Worm (Caenorhabditis elegans) whole organism, young adult: ENCODE results near the gene ceh-41.
A peak's percentile ranks its signal among the peaks of the same experiment; 100 is the strongest.

ENCODE experiments used
- D2030.7 ChIP-seq: fragments of 200-800 bp; sonication (Bioruptor generic); IDR thresholded peaks from 2 replicates; pipeline ENCODE4 v1.3.6; 2022; ENCODE audit warnings: missing genetic modification reagents, missing genetic modification characterization, missing compliant biosample characterization
- F10E7.11 ChIP-seq: sonication (generic microtip); optimal IDR thresholded peaks from 2 replicates; lab custom pipeline; 2017; ENCODE audit warnings: mild to moderate bottlenecking, missing genetic modification characterization, moderate library complexity, missing compliant biosample characterization
- F23B12.7 ChIP-seq: sonication (generic microtip); optimal IDR thresholded peaks from 2 replicates; lab custom pipeline; 2017; ENCODE audit warnings: missing genetic modification characterization, mild to moderate bottlenecking, missing compliant biosample characterization, antibody characterized with exemption, moderate library complexity; ENCODE audit not compliant: insufficient read depth
- F37B4.10 ChIP-seq: fragments of 200-800 bp; sonication (Bioruptor generic); IDR thresholded peaks from 2 replicates; pipeline ENCODE4 v1.3.6; 2022; ENCODE audit warnings: missing genetic modification characterization, missing compliant biosample characterization
- F39B2.1 ChIP-seq: fragments of 200-800 bp; sonication (Bioruptor generic); IDR thresholded peaks from 2 replicates; pipeline ENCODE4 v1.3.6; 2022; ENCODE audit warnings: missing genetic modification reagents, missing genetic modification characterization, missing compliant biosample characterization
- F49E8.2 ChIP-seq: sonication (generic microtip); optimal IDR thresholded peaks from 3 replicates; lab custom pipeline; 2017; ENCODE audit warnings: missing genetic modification characterization, mild to moderate bottlenecking, missing compliant biosample characterization, antibody characterized with exemption, moderate library complexity; ENCODE audit not compliant: insufficient read depth
- F55B11.4 ChIP-seq: sonication (generic microtip); optimal IDR thresholded peaks from 2 replicates; lab custom pipeline; 2016; ENCODE audit warnings: missing compliant biosample characterization, missing genetic modification characterization, borderline replicate concordance; ENCODE audit not compliant: insufficient read depth
- K11D2.4 ChIP-seq: fragments of 200-800 bp; sonication (Bioruptor generic); IDR thresholded peaks from 2 replicates; pipeline ENCODE4 v1.3.6; 2022; ENCODE audit warnings: missing genetic modification reagents, missing genetic modification characterization, missing compliant biosample characterization
- K12H6.12 ChIP-seq: fragments of 200-800 bp; sonication (Bioruptor generic); optimal IDR thresholded peaks from 2 replicates; lab custom pipeline; 2018; ENCODE audit warnings: mild to moderate bottlenecking, missing genetic modification characterization, missing compliant biosample characterization
- T07F8.4 ChIP-seq: sonication (generic microtip); optimal IDR thresholded peaks from 2 replicates; lab custom pipeline; 2016; ENCODE audit warnings: mild to moderate bottlenecking, missing genetic modification characterization, moderate library complexity, missing compliant biosample characterization
- Y67H2A.10 ChIP-seq: fragments of 200-800 bp; sonication (Bioruptor generic); conservative IDR thresholded peaks from 2 replicates; pipeline ENCODE4 v1.3.6; 2022; ENCODE audit warnings: missing genetic modification reagents, missing genetic modification characterization, missing compliant biosample characterization
- Y79H2A.3 ChIP-seq: fragments of 200-800 bp; sonication (Bioruptor generic); conservative IDR thresholded peaks from 2 replicates; pipeline ENCODE4 v1.3.6; 2022; ENCODE audit warnings: missing genetic modification reagents, missing genetic modification characterization, missing compliant biosample characterization
- Y95B8A.8 ChIP-seq: fragments of 200-800 bp; sonication (Bioruptor generic); IDR thresholded peaks from 2 replicates; pipeline ENCODE4 v1.3.6; 2022; ENCODE audit warnings: missing genetic modification reagents, missing genetic modification characterization, missing compliant biosample characterization
- ZK185.1 ChIP-seq: sonication (generic microtip); optimal IDR thresholded peaks from 2 replicates; lab custom pipeline; 2016; ENCODE audit warnings: mild to moderate bottlenecking, missing genetic modification characterization, missing compliant biosample characterization; ENCODE audit not compliant: poor library complexity, severe bottlenecking
- ama-1 ChIP-seq, 3 experiments: fragments of 150-350 bp in 1 of 3; sonication (generic microtip) in 2 of 3; optimal IDR thresholded peaks; 2 replicates each; lab custom pipeline; 2014 to 2018; ENCODE audit warnings: missing biosample characterization in 2 of 3, missing genetic modification characterization in 2 of 3, missing genetic modification reagents in 2 of 3
- aptf-2 ChIP-seq: fragments of 200-800 bp; sonication (Bioruptor generic); conservative IDR thresholded peaks from 2 replicates; pipeline ENCODE4 v1.3.6; 2022; ENCODE audit warnings: missing genetic modification reagents, missing genetic modification characterization, missing compliant biosample characterization
- aptf-3 ChIP-seq: fragments of 200-800 bp; sonication (Bioruptor generic); IDR thresholded peaks from 2 replicates; pipeline ENCODE4 v1.3.6; 2022; ENCODE audit warnings: missing genetic modification characterization, missing compliant biosample characterization
- attf-6 ChIP-seq: fragments of 200-800 bp; sonication (Bioruptor generic); IDR thresholded peaks from 2 replicates; pipeline ENCODE4 v1.3.6; 2022; ENCODE audit warnings: missing genetic modification reagents, missing genetic modification characterization, missing compliant biosample characterization
- bed-1 ChIP-seq: fragments of 200-800 bp; sonication (Bioruptor generic); IDR thresholded peaks from 2 replicates; pipeline ENCODE4 v1.3.6; 2022; ENCODE audit warnings: missing genetic modification reagents, missing genetic modification characterization, missing compliant biosample characterization
- ceh-100 ChIP-seq: fragments of 200-800 bp; sonication (Bioruptor generic); IDR thresholded peaks from 2 replicates; pipeline ENCODE4 v1.3.6; 2022; ENCODE audit warnings: missing genetic modification reagents, missing genetic modification characterization, missing compliant biosample characterization
- ceh-40 ChIP-seq: fragments of 200-800 bp; sonication (Bioruptor generic); IDR thresholded peaks from 2 replicates; pipeline ENCODE4 v1.3.6; 2022; ENCODE audit warnings: missing genetic modification characterization, missing compliant biosample characterization
- ceh-58 ChIP-seq: fragments of 200-800 bp; sonication (Bioruptor generic); IDR thresholded peaks from 2 replicates; pipeline ENCODE4 v1.3.6; 2022; ENCODE audit warnings: missing genetic modification characterization, missing compliant biosample characterization
- die-1 ChIP-seq: sonication (generic microtip); optimal IDR thresholded peaks from 2 replicates; lab custom pipeline; 2016; ENCODE audit warnings: missing genotype, mild to moderate bottlenecking, missing genetic modification characterization, missing compliant biosample characterization
- dox-1 ChIP-seq: fragments of 200-800 bp; sonication (Bioruptor generic); IDR thresholded peaks from 2 replicates; pipeline ENCODE4 v1.3.6; 2022; ENCODE audit warnings: missing genetic modification reagents, missing genetic modification characterization, missing compliant biosample characterization
- dpl-1 ChIP-seq: fragments of 150-350 bp; optimal IDR thresholded peaks from 2 replicates; lab custom pipeline; 2014; ENCODE audit warnings: missing biosample characterization, missing genetic modification reagents, missing genetic modification characterization
- fkh-3 ChIP-seq: sonication (generic microtip); optimal IDR thresholded peaks from 2 replicates; lab custom pipeline; 2016; ENCODE audit warnings: mild to moderate bottlenecking, missing genetic modification characterization, missing compliant biosample characterization
- him-1 ChIP-seq: sonication (generic microtip); optimal IDR thresholded peaks from 2 replicates; lab custom pipeline; 2016; ENCODE audit warnings: missing genotype, missing genetic modification reagents, missing genetic modification characterization, missing compliant biosample characterization
- hlh-12 ChIP-seq: sonication (generic microtip); optimal IDR thresholded peaks from 2 replicates; lab custom pipeline; 2016; ENCODE audit warnings: missing genetic modification characterization, missing compliant biosample characterization
- hmg-20 ChIP-seq: fragments of 200-800 bp; sonication (Bioruptor generic); IDR thresholded peaks from 2 replicates; pipeline ENCODE4 v1.3.6; 2022; ENCODE audit warnings: missing genetic modification reagents, missing genetic modification characterization, missing compliant biosample characterization
- let-526 ChIP-seq: fragments of 200-800 bp; sonication (Bioruptor generic); IDR thresholded peaks from 2 replicates; pipeline ENCODE4 v1.3.6; 2022; ENCODE audit warnings: missing genetic modification reagents, missing genetic modification characterization, missing compliant biosample characterization
- lin-35 ChIP-seq, 3 experiments: fragments of 150-350 bp in 2 of 3; sonication (generic microtip) in 1 of 3; optimal IDR thresholded peaks; 2 replicates each; lab custom pipeline; 2014 to 2018; ENCODE audit warnings: missing biosample characterization in 3 of 3, missing genetic modification characterization in 3 of 3, missing genetic modification reagents in 3 of 3
- lir-1 ChIP-seq: fragments of 200-800 bp; sonication (Bioruptor generic); conservative IDR thresholded peaks from 2 replicates; pipeline ENCODE4 v1.3.6; 2022; ENCODE audit warnings: missing genetic modification reagents, missing genetic modification characterization, missing compliant biosample characterization
- madf-10 ChIP-seq: sonication (generic microtip); optimal IDR thresholded peaks from 2 replicates; lab custom pipeline; 2016; ENCODE audit warnings: mild to moderate bottlenecking, missing genetic modification characterization, missing compliant biosample characterization
- madf-6 ChIP-seq: fragments of 200-800 bp; sonication (Bioruptor generic); IDR thresholded peaks from 2 replicates; pipeline ENCODE4 v1.3.6; 2022; ENCODE audit warnings: missing genetic modification reagents, missing genetic modification characterization, missing compliant biosample characterization
- mcd-1 ChIP-seq: fragments of 200-800 bp; sonication (Bioruptor generic); IDR thresholded peaks from 2 replicates; pipeline ENCODE4 v1.3.6; 2022; ENCODE audit warnings: missing genetic modification reagents, missing genetic modification characterization, missing compliant biosample characterization
- mel-28 ChIP-seq: sonication (generic microtip); optimal IDR thresholded peaks from 2 replicates; lab custom pipeline; 2016; ENCODE audit warnings: borderline replicate concordance, mild to moderate bottlenecking, missing genetic modification characterization, missing compliant biosample characterization
- mes-4 ChIP-seq: sonication (generic microtip); optimal IDR thresholded peaks from 2 replicates; lab custom pipeline; 2016; ENCODE audit warnings: missing genotype, missing genetic modification characterization, missing compliant biosample characterization
- nfya-1 ChIP-seq: sonication (generic microtip); optimal IDR thresholded peaks from 2 replicates; lab custom pipeline; 2017; ENCODE audit warnings: antibody characterized with exemption, missing compliant biosample characterization, missing genetic modification characterization, borderline replicate concordance; ENCODE audit not compliant: insufficient read depth
- nhr-179 ChIP-seq: sonication (generic microtip); optimal IDR thresholded peaks from 2 replicates; lab custom pipeline; 2016; ENCODE audit warnings: mild to moderate bottlenecking, missing genetic modification characterization, missing compliant biosample characterization
- nhr-90 ChIP-seq: sonication (generic microtip); optimal IDR thresholded peaks from 2 replicates; lab custom pipeline; 2016; ENCODE audit warnings: missing genotype, mild to moderate bottlenecking, missing genetic modification characterization, missing compliant biosample characterization
- repo-1 ChIP-seq: sonication (generic microtip); optimal IDR thresholded peaks from 2 replicates; lab custom pipeline; 2017; ENCODE audit warnings: mild to moderate bottlenecking, missing genetic modification characterization, missing compliant biosample characterization
- unc-130 ChIP-seq: sonication (generic microtip); optimal IDR thresholded peaks from 2 replicates; lab custom pipeline; 2016; ENCODE audit warnings: missing genetic modification reagents, missing genetic modification characterization, missing compliant biosample characterization
- unc-62 ChIP-seq: fragments of 150-350 bp; optimal IDR thresholded peaks from 2 replicates; lab custom pipeline; 2014; ENCODE audit warnings: missing biosample characterization, missing genetic modification reagents, missing genetic modification characterization
- xnd-1 ChIP-seq: sonication (generic microtip); optimal IDR thresholded peaks from 2 replicates; lab custom pipeline; 2016; ENCODE audit warnings: missing genotype, missing genetic modification reagents, missing genetic modification characterization, missing compliant biosample characterization
- zim-3 ChIP-seq: sonication (generic microtip); optimal IDR thresholded peaks from 2 replicates; lab custom pipeline; 2017; ENCODE audit warnings: mild to moderate bottlenecking, missing genetic modification characterization, moderate library complexity, missing compliant biosample characterization
- ztf-18 ChIP-seq: sonication (generic microtip); optimal IDR thresholded peaks from 2 replicates; lab custom pipeline; 2016; ENCODE audit warnings: missing genotype, mild to moderate bottlenecking, missing genetic modification characterization, missing compliant biosample characterization
- ztf-22 ChIP-seq: fragments of 200-800 bp; sonication (Bioruptor generic); optimal IDR thresholded peaks from 2 replicates; lab custom pipeline; 2018; ENCODE audit warnings: mild to moderate bottlenecking, missing genetic modification characterization, moderate library complexity, missing compliant biosample characterization
- ztf-26 ChIP-seq: sonication (generic microtip); optimal IDR thresholded peaks from 2 replicates; lab custom pipeline; 2017; ENCODE audit warnings: missing genetic modification characterization, missing compliant biosample characterization

The ceh-41 gene

DNA sequence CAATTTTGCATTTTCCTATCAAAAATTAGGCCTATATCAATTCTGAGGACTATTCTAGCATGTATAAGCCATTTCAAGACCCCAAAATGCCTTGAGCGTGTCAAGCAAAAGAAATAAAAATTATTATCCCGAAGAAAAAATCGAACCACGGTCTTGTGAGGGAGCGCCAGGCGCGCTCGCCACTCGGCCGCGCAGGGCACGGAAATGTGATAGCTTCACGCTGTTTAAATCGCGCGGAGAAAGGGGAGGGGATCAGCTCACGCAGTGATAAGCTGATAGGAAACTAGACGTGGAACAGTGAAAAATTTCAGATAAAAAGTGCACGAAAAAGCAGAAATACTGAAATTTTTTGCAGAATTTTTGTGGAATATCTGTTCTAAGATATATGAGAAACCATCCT lies 10.8 kb downstream of the ceh-41 start (continued):
- TF ChIP-seq hmg-20 (GFP tag; lab: Robert Waterston, UW) (0 out of 2 replicates have a peak, but pooled peaks have one; percentile 14), hlh-12 (tag; lab: Kevin White, UChicago) (no peak), ztf-18 (tag; lab: Kevin White, UChicago) (peak; percentile 61), zim-3 (peak; percentile 83), Y79H2A.3 (GFP tag; lab: Robert Waterston, UW) (no peak), mel-28 (no peak), repo-1 (tag; lab: Kevin White, UChicago) (peak; percentile 35), xnd-1 (no peak), F49E8.2 (tag; lab: Kevin White, UChicago) (peak; percentile 31), Y95B8A.8 (GFP tag; lab: Robert Waterston, UW) (peak; percentile 60; the same call in 1 of the 2 replicates), Y67H2A.10 (GFP tag; lab: Robert Waterston, UW) (no peak), attf-6 (GFP tag; lab: Robert Waterston, UW) (no peak), dox-1 (GFP tag; lab: Robert Waterston, UW) (peak; percentile 73), let-526 (0 out of 2 replicates have a peak, but pooled peaks have one; percentile 30), ama-1 (optimal IDR thresholded peaks at IDR 0.05; lab: Kevin White, UChicago) (no peak), ama-1 (GFP tag; optimal IDR thresholded peaks at IDR 0.05; lab: Kevin White, UChicago) (peak; percentile 0 to 86), ceh-100 (GFP tag; lab: Robert Waterston, UW) (no peak; the same call in 1 of the 2 replicates), aptf-2 (GFP tag; lab: Robert Waterston, UW) (no peak), nfya-1 (tag; lab: Kevin White, UChicago) (no peak), him-1 (tag; lab: Kevin White, UChicago) (peak; percentile 93), ceh-58 (GFP tag; lab: Robert Waterston, UW) (no peak), nhr-90 (peak; percentile 88), T07F8.4 (tag; lab: Kevin White, UChicago) (peak; percentile 56), F39B2.1 (no peak), madf-10 (tag; lab: Kevin White, UChicago) (peak; percentile 69), madf-6 (GFP tag; lab: Robert Waterston, UW) (peak; percentile 46; the same call in 1 of the 2 replicates), F37B4.10 (GFP tag; lab: Robert Waterston, UW) (no peak), ztf-26 (tag; lab: Kevin White, UChicago) (peak; percentile 64), ceh-40 (GFP tag; lab: Robert Waterston, UW) (no peak), ZK185.1 (no peak), F55B11.4 (tag; lab: Kevin White, UChicago) (no peak), lin-35 (GFP tag; optimal IDR thresholded peaks at IDR 0.05; lab: Kevin White, UChicago) (no peak), D2030.7 (peak; percentile 67), K12H6.12 (tag; lab: Kevin White, UChicago) (peak; percentile 5), die-1 (tag; lab: Kevin White, UChicago) (peak; percentile 86), nhr-179 (tag; lab: Kevin White, UChicago) (peak; percentile 36), F10E7.11 (tag; lab: Kevin White, UChicago) (no peak), mcd-1 (GFP tag; lab: Robert Waterston, UW) (peak; percentile 36; the same call in 1 of the 2 replicates), fkh-3 (tag; lab: Kevin White, UChicago) (peak; percentile 24), ztf-22 (GFP tag; lab: Kevin White, UChicago) (no peak), unc-62 (GFP tag; lab: Kevin White, UChicago) (no peak), unc-130 (GFP tag; lab: Kevin White, UChicago) (peak; percentile 45), lir-1 (GFP tag; lab: Robert Waterston, UW) (0 out of 2 replicates have a peak, but pooled peaks have one; percentile 33), mes-4 (tag; lab: Kevin White, UChicago) (peak; percentile 43), dpl-1 (GFP tag; lab: Kevin White, UChicago) (no peak), F23B12.7 (tag; lab: Kevin White, UChicago) (peak; percentile 54), K11D2.4 (peak; percentile 64), bed-1 (GFP tag; lab: Robert Waterston, UW) (no peak), aptf-3 (GFP tag; lab: Robert Waterston, UW) (no peak)
